Fruit fly (Drosophila melanogaster) Kc167 (cell line): ENCODE results near the gene CG14562.

ENCODE experiments used
- Myc ChIP-seq: fragments of >200 bp; optimal IDR thresholded peaks from 2 replicates; lab custom pipeline; 2017; ENCODE audit warnings: missing external identifiers
- h ChIP-seq: fragments of >200 bp; optimal IDR thresholded peaks from 3 replicates; lab custom pipeline; 2018; ENCODE audit warnings: missing external identifiers
- insv ChIP-seq: fragments of >200 bp; optimal IDR thresholded peaks from 3 replicates; lab custom pipeline; 2018; ENCODE audit warnings: missing external identifiers
- psq ChIP-seq: fragments of >200 bp; optimal IDR thresholded peaks from 2 replicates; lab custom pipeline; 2017; ENCODE audit warnings: missing external identifiers
- ttk ChIP-seq: sonication (Bioruptor generic); optimal IDR thresholded peaks from 2 replicates; lab custom pipeline; 2017; ENCODE audit warnings: missing external identifiers

DNA sequence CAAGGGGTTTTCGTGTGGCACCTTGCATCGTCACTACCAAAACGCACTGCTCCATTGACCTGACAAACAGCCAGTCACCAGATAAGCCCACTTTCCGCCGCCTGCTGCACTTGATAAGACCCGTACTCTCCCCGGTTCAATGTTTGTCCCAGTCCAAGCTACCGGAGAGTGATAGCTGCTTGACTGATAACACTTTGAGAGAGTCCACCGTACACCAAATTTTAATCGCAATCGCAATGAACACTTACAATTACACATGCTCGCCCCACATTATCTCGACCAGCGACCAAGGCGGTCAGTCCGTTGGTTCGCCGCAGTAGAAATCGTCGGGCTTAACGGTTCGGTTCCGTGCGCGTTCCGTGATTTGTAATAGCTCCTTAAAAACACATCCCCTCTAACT, 29.7 kb downstream of the CG14562 start, which contains the start of gene P5CS:
- no peak for TF ChIP-seq h (lab: Kevin White, UChicago)
- no peak for TF ChIP-seq psq
- no peak for TF ChIP-seq Myc
- TF ChIP-seq insv (lab: Kevin White, UChicago) = no peak
- no peak for TF ChIP-seq ttk
